Worm (Caenorhabditis elegans) whole organism, L4 larva: ENCODE results near the gene ndx-9.
A peak's percentile ranks its signal among the peaks of the same experiment; 100 is the strongest.

Experiments
- F37D6.2 ChIP-seq: sonication (generic microtip); optimal IDR thresholded peaks from 2 replicates; lab custom pipeline; 2016; ENCODE audit warnings: mild to moderate bottlenecking, missing genetic modification characterization, missing compliant biosample characterization
- F44E2.7 ChIP-seq: fragments of 200-800 bp; sonication (Bioruptor generic); IDR thresholded peaks from 2 replicates; pipeline ENCODE4 v2.1.2; 2022; ENCODE audit warnings: missing genetic modification characterization, missing compliant biosample characterization
- T20F7.1 ChIP-seq: fragments of 200-800 bp; sonication (Bioruptor generic); optimal IDR thresholded peaks from 2 replicates; lab custom pipeline; 2018; ENCODE audit warnings: mild to moderate bottlenecking, missing genetic modification characterization, missing compliant biosample characterization
- T26A8.4 ChIP-seq: fragments of 200-800 bp; sonication (Bioruptor generic); IDR thresholded peaks from 2 replicates; pipeline ENCODE4 v1.3.6; 2022; ENCODE audit warnings: missing genetic modification characterization, missing compliant biosample characterization
- Y75B8A.6 ChIP-seq: fragments of 200-800 bp; sonication (Bioruptor generic); IDR thresholded peaks from 2 replicates; pipeline ENCODE4 v1.3.6; 2022; ENCODE audit warnings: missing genetic modification reagents, missing genetic modification characterization, missing compliant biosample characterization
- ama-1 ChIP-seq: fragments of 150-350 bp; optimal IDR thresholded peaks from 2 replicates; lab custom pipeline; 2014; ENCODE audit warnings: inconsistent platforms, mixed read lengths
- arid-1 ChIP-seq: fragments of 200-800 bp; sonication (Bioruptor generic); conservative IDR thresholded peaks from 2 replicates; pipeline ENCODE4 v1.3.6; 2022; ENCODE audit warnings: missing genetic modification reagents, missing genetic modification characterization, missing compliant biosample characterization
- ceh-20 ChIP-seq: fragments of 200-800 bp; sonication (Bioruptor generic); IDR thresholded peaks from 2 replicates; pipeline ENCODE4 v1.3.6; 2022; ENCODE audit warnings: missing genetic modification reagents, missing genetic modification characterization, missing compliant biosample characterization
- ceh-32 ChIP-seq: sonication (generic microtip); optimal IDR thresholded peaks from 2 replicates; lab custom pipeline; 2016; ENCODE audit warnings: mild to moderate bottlenecking, missing genetic modification characterization, missing compliant biosample characterization; ENCODE audit not compliant: poor library complexity
- ceh-82 ChIP-seq: sonication (generic microtip); optimal IDR thresholded peaks from 2 replicates; lab custom pipeline; 2017; ENCODE audit warnings: missing biosample characterization, missing genetic modification characterization
- daf-16 ChIP-seq, 3 experiments: sonication (generic microtip); optimal IDR thresholded peaks; 2 replicates each; lab custom pipeline; 2016 to 2017; ENCODE audit warnings: missing genetic modification characterization in 3 of 3, missing genetic modification reagents in 3 of 3, mild to moderate bottlenecking in 2 of 3, missing compliant biosample characterization in 2 of 3, missing biosample characterization in 1 of 3, moderate library complexity in 1 of 3
- daf-19 ChIP-seq: fragments of 200-800 bp; sonication (Bioruptor generic); conservative IDR thresholded peaks from 2 replicates; pipeline ENCODE4 v1.3.6; 2022; ENCODE audit warnings: missing genetic modification characterization, missing compliant biosample characterization
- daf-8 ChIP-seq: fragments of 200-800 bp; sonication (Bioruptor generic); IDR thresholded peaks from 2 replicates; pipeline ENCODE4 v1.3.6; 2022; ENCODE audit warnings: missing genetic modification characterization, missing compliant biosample characterization
- dmd-8 ChIP-seq: fragments of 200-800 bp; sonication (Bioruptor generic); IDR thresholded peaks from 2 replicates; pipeline ENCODE4 v1.3.6; 2022; ENCODE audit warnings: missing genetic modification characterization, missing compliant biosample characterization
- dmd-9 ChIP-seq: fragments of 200-800 bp; sonication (Bioruptor generic); IDR thresholded peaks from 2 replicates; pipeline ENCODE4 v1.3.6; 2022; ENCODE audit warnings: missing genetic modification reagents, missing genetic modification characterization, missing compliant biosample characterization
- dve-1 ChIP-seq: sonication (generic microtip); optimal IDR thresholded peaks from 2 replicates; lab custom pipeline; 2017; ENCODE audit warnings: antibody characterized with exemption, mild to moderate bottlenecking, missing genetic modification characterization, missing compliant biosample characterization; ENCODE audit not compliant: insufficient read depth
- egl-27 ChIP-seq: sonication (generic microtip); optimal IDR thresholded peaks from 3 replicates; lab custom pipeline; 2017; ENCODE audit warnings: missing biosample characterization, missing genetic modification reagents, missing genetic modification characterization
- egl-43 ChIP-seq: fragments of 200-800 bp; sonication (Bioruptor generic); IDR thresholded peaks from 2 replicates; pipeline ENCODE4 v1.3.6; 2022; ENCODE audit warnings: missing genetic modification reagents, missing genetic modification characterization, missing compliant biosample characterization
- fkh-10 ChIP-seq: fragments of 150-350 bp; optimal IDR thresholded peaks from 2 replicates; lab custom pipeline; 2014; ENCODE audit warnings: missing biosample characterization, missing genetic modification reagents, missing genetic modification characterization
- gei-8 ChIP-seq: fragments of 200-800 bp; sonication (Bioruptor generic); optimal IDR thresholded peaks from 2 replicates; lab custom pipeline; 2018; ENCODE audit warnings: mild to moderate bottlenecking, missing genetic modification characterization, missing compliant biosample characterization
- hif-1 ChIP-seq, 2 experiments: sonication (generic microtip); optimal IDR thresholded peaks; 2 replicates each; lab custom pipeline; 2016 to 2017; ENCODE audit warnings: missing compliant biosample characterization in 2 of 2, missing genetic modification characterization in 2 of 2, missing genetic modification reagents in 2 of 2, missing genotype in 2 of 2, mild to moderate bottlenecking in 1 of 2
- hlh-11 ChIP-seq: fragments of 200-800 bp; sonication (Bioruptor generic); optimal IDR thresholded peaks from 2 replicates; lab custom pipeline; 2018; ENCODE audit warnings: mild to moderate bottlenecking, missing genetic modification characterization, missing compliant biosample characterization
- hlh-30 ChIP-seq: sonication (generic microtip); optimal IDR thresholded peaks from 2 replicates; lab custom pipeline; 2017; ENCODE audit warnings: antibody characterized with exemption, mild to moderate bottlenecking, missing genetic modification characterization, missing compliant biosample characterization; ENCODE audit not compliant: insufficient read depth
- lin-1 ChIP-seq: fragments of 200-800 bp; sonication (Bioruptor generic); IDR thresholded peaks from 2 replicates; pipeline ENCODE4 v1.3.6; 2022; ENCODE audit warnings: missing genetic modification reagents, missing genetic modification characterization, missing compliant biosample characterization
- lin-13 ChIP-seq: fragments of 150-350 bp; optimal IDR thresholded peaks from 2 replicates; lab custom pipeline; 2014; ENCODE audit warnings: missing biosample characterization, missing genetic modification reagents, missing genetic modification characterization
- lin-38 ChIP-seq: fragments of 200-800 bp; sonication (Bioruptor generic); IDR thresholded peaks from 2 replicates; pipeline ENCODE4 v1.3.6; 2022; ENCODE audit warnings: missing genetic modification reagents, missing genetic modification characterization, missing compliant biosample characterization
- lin-39 ChIP-seq: fragments of 150-350 bp; optimal IDR thresholded peaks from 2 replicates; lab custom pipeline; 2014; ENCODE audit warnings: missing biosample characterization, missing genetic modification reagents, missing genetic modification characterization
- madf-5 ChIP-seq, 2 experiments: fragments of 200-800 bp; sonication (Bioruptor generic); IDR thresholded peaks; 2 replicates each; pipeline ENCODE4 v1.3.6; 2022; ENCODE audit warnings: missing compliant biosample characterization in 2 of 2, missing genetic modification characterization in 2 of 2
- mxl-3 ChIP-seq: fragments of 200-800 bp; sonication (Bioruptor generic); optimal IDR thresholded peaks from 2 replicates; lab custom pipeline; 2018; ENCODE audit warnings: mild to moderate bottlenecking, missing genetic modification characterization, missing compliant biosample characterization
- nhr-10 ChIP-seq: fragments of 150-350 bp; optimal IDR thresholded peaks from 2 replicates; lab custom pipeline; 2014; ENCODE audit warnings: missing biosample characterization, missing genetic modification characterization
- nhr-111 ChIP-seq: fragments of 200-800 bp; sonication (Bioruptor generic); optimal IDR thresholded peaks from 2 replicates; lab custom pipeline; 2018; ENCODE audit warnings: mild to moderate bottlenecking, missing genetic modification characterization, missing compliant biosample characterization
- nhr-25 ChIP-seq: sonication (generic microtip); optimal IDR thresholded peaks from 2 replicates; lab custom pipeline; 2017; ENCODE audit warnings: missing genetic modification characterization, mild to moderate bottlenecking, missing compliant biosample characterization, antibody characterized with exemption, moderate library complexity, borderline replicate concordance; ENCODE audit not compliant: insufficient read depth
- nhr-28 ChIP-seq: fragments of 150-350 bp; optimal IDR thresholded peaks from 2 replicates; lab custom pipeline; 2014; ENCODE audit warnings: missing biosample characterization, missing genetic modification characterization
- nhr-41 ChIP-seq: fragments of 200-800 bp; sonication (Bioruptor generic); IDR thresholded peaks from 2 replicates; pipeline ENCODE4 v1.3.6; 2022; ENCODE audit warnings: missing genetic modification reagents, missing genetic modification characterization, missing compliant biosample characterization
- nhr-76 ChIP-seq: fragments of 150-350 bp; optimal IDR thresholded peaks from 2 replicates; lab custom pipeline; 2014; ENCODE audit warnings: missing biosample characterization, missing genetic modification characterization
- nhr-77 ChIP-seq: fragments of 150-350 bp; optimal IDR thresholded peaks from 2 replicates; lab custom pipeline; 2014; ENCODE audit warnings: missing biosample characterization, missing genetic modification characterization
- pha-4 ChIP-seq, 2 experiments: fragments of 150-350 bp in 1 of 2; fragments of 200-800 bp in 1 of 2; sonication (Bioruptor generic) in 1 of 2; IDR thresholded peaks in 1 of 2; optimal IDR thresholded peaks in 1 of 2; 2 replicates each; pipeline versions ENCODE4 v1.3.6 to Lab custom; 2014 to 2022; ENCODE audit warnings: missing genetic modification characterization in 2 of 2, missing genetic modification reagents in 2 of 2, missing biosample characterization in 1 of 2, missing compliant biosample characterization in 1 of 2
- php-3 ChIP-seq: fragments of 200-800 bp; sonication (Bioruptor generic); IDR thresholded peaks from 2 replicates; pipeline ENCODE4 v1.3.6; 2022; ENCODE audit warnings: missing genetic modification reagents, missing genetic modification characterization, missing compliant biosample characterization
- pqm-1 ChIP-seq: sonication (generic microtip); optimal IDR thresholded peaks from 2 replicates; lab custom pipeline; 2017; ENCODE audit warnings: missing biosample characterization, missing genetic modification characterization
- sdz-12 ChIP-seq: fragments of 200-800 bp; sonication (Bioruptor generic); optimal IDR thresholded peaks from 2 replicates; lab custom pipeline; 2018; ENCODE audit warnings: mild to moderate bottlenecking, missing genetic modification characterization, missing compliant biosample characterization
- snpc-4 ChIP-seq: fragments of 150-350 bp; optimal IDR thresholded peaks from 2 replicates; lab custom pipeline; 2014; ENCODE audit warnings: missing biosample characterization, missing genetic modification characterization
- tag-97 ChIP-seq: fragments of 200-800 bp; sonication (Bioruptor generic); IDR thresholded peaks from 2 replicates; pipeline ENCODE4 v1.3.6; 2022; ENCODE audit warnings: missing genetic modification characterization, missing compliant biosample characterization
- tra-1 ChIP-seq: fragments of 200-800 bp; sonication (Bioruptor generic); IDR thresholded peaks from 2 replicates; pipeline ENCODE4 v1.3.6; 2022; ENCODE audit warnings: missing genetic modification reagents, missing genetic modification characterization, missing compliant biosample characterization
- unc-62 ChIP-seq, 3 experiments: fragments of 150-350 bp in 1 of 3; sonication (generic microtip); optimal IDR thresholded peaks in 2 of 3; peaks in 1 of 3; 1 replicate in 1 of 3; 2 replicates in 2 of 3; lab custom pipeline; 2014 to 2017; ENCODE audit warnings: missing biosample characterization in 3 of 3, missing genetic modification characterization in 3 of 3, missing genetic modification reagents in 3 of 3, missing genotype in 1 of 3
- zag-1 ChIP-seq: fragments of 150-350 bp; optimal IDR thresholded peaks from 2 replicates; lab custom pipeline; 2014; ENCODE audit warnings: missing biosample characterization, missing genetic modification characterization
- zfp-2 ChIP-seq: sonication (generic microtip); optimal IDR thresholded peaks from 2 replicates; lab custom pipeline; 2016; ENCODE audit warnings: mild to moderate bottlenecking, missing genetic modification characterization, missing compliant biosample characterization
- zfp-3 ChIP-seq: fragments of 200-800 bp; sonication (Bioruptor generic); conservative IDR thresholded peaks from 2 replicates; pipeline ENCODE4 v1.3.6; 2022; ENCODE audit warnings: missing genetic modification reagents, missing genetic modification characterization, missing compliant biosample characterization

ndx-9 gene

DNA sequence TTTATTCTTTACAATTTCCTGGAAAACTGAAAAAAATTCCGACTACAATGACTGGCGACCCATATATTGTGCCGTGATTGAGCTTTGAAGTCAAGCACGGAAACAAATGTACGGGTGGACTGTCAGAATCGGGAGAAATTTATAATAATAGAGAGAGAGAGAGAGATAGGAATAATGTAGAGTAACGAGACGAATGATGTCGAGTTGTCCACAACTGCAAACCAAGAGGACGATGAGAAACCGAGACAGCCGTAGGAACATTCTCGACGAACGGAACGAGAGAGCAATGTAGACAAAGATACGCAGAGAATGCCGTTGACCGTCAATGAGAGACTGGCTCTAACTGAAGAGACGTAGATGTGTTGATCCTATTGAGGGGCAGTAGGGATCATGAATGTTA, 15.7 kb upstream of the ndx-9 start (continued):
- no peak for TF ChIP-seq F44E2.7
- TF ChIP-seq tag-97 (GFP tag; lab: Robert Waterston, UW) = no peak
- no peak for TF ChIP-seq nhr-10
- TF ChIP-seq nhr-25 (tag; lab: Kevin White, UChicago) = peak; percentile 75
- TF ChIP-seq pqm-1 (tag; lab: Kevin White, UChicago) = peak; percentile 41
- TF ChIP-seq gei-8 (GFP tag; lab: Kevin White, UChicago) = no peak
- TF ChIP-seq sdz-12 = no peak
- no peak for TF ChIP-seq ceh-32 (tag; lab: Kevin White, UChicago)
- no peak for TF ChIP-seq lin-39
- peak; percentile 53 to 55 for TF ChIP-seq daf-16 (GFP tag; optimal IDR thresholded peaks at IDR 0.05; lab: Kevin White, UChicago)
- TF ChIP-seq daf-16 (tag; optimal IDR thresholded peaks at IDR 0.05; lab: Kevin White, UChicago) = peak; percentile 85
- TF ChIP-seq snpc-4 (tag; lab: Kevin White, UChicago) = no peak
- TF ChIP-seq daf-19 (GFP tag; lab: Robert Waterston, UW) = no peak
- TF ChIP-seq zag-1 (tag; lab: Kevin White, UChicago) = peak; percentile 52
- TF ChIP-seq tra-1 (GFP tag; lab: Robert Waterston, UW) = 0 out of 2 replicates have a peak, but pooled peaks have one; percentile 39
- TF ChIP-seq madf-5 (GFP tag; IDR thresholded peaks at IDR 0.05; lab: Robert Waterston, UW) = no peak
- no peak for TF ChIP-seq dmd-8 (GFP tag; lab: Robert Waterston, UW)
- TF ChIP-seq daf-8 (GFP tag; lab: Robert Waterston, UW) = no peak
- peak; percentile 74 for TF ChIP-seq T26A8.4 (GFP tag; lab: Robert Waterston, UW)
- peak; percentile 71 for TF ChIP-seq T20F7.1 (GFP tag; lab: Kevin White, UChicago)

ce11 chrIV:11026648-11027047, 14.8 kb upstream of the ndx-9 start:
- TF ChIP-seq nhr-76 (tag; lab: Kevin White, UChicago) (no peak), nhr-25 (tag; lab: Kevin White, UChicago) (no peak), mxl-3 (GFP tag; lab: Kevin White, UChicago) (no peak), zfp-2 (tag; lab: Kevin White, UChicago) (no peak), nhr-28 (tag; lab: Kevin White, UChicago) (peak; percentile 18), Y75B8A.6 (GFP tag; lab: Robert Waterston, UW) (no peak), fkh-10 (GFP tag; lab: Kevin White, UChicago) (peak; percentile 32), hlh-11 (peak; percentile 19), daf-19 (GFP tag; lab: Robert Waterston, UW) (no peak), arid-1 (GFP tag; lab: Robert Waterston, UW) (no peak), nhr-77 (tag; lab: Kevin White, UChicago) (no peak), ceh-82 (tag; lab: Kevin White, UChicago) (no peak), egl-43 (GFP tag; lab: Robert Waterston, UW) (no peak), nhr-111 (GFP tag; lab: Kevin White, UChicago) (peak; percentile 19), unc-62 (GFP tag; optimal IDR thresholded peaks at IDR 0.05 in 1 of 2; lab: Kevin White, UChicago) (no peak), unc-62 (tag; optimal IDR thresholded peaks at IDR 0.05; lab: Kevin White, UChicago) (no peak), dve-1 (tag; lab: Kevin White, UChicago) (no peak), T26A8.4 (GFP tag; lab: Robert Waterston, UW) (peak; percentile 12; the same call in 1 of the 2 replicates), nhr-41 (GFP tag; lab: Robert Waterston, UW) (no peak), F44E2.7 (no peak), php-3 (no peak), lin-38 (GFP tag; lab: Robert Waterston, UW) (no peak), hif-1 (tag; optimal IDR thresholded peaks at IDR 0.05; lab: Kevin White, UChicago) (no peak), hlh-30 (tag; lab: Kevin White, UChicago) (no peak), egl-27 (tag; lab: Kevin White, UChicago) (no peak), ama-1 (lab: Kevin White, UChicago) (no peak), lin-1 (no peak), lin-39 (no peak), ceh-20 (GFP tag; lab: Robert Waterston, UW) (peak; percentile 7; the same call in 1 of the 2 replicates), zfp-3 (no peak), pha-4 (GFP tag; IDR thresholded peaks at IDR 0.05; lab: Robert Waterston, UW) (no peak), pha-4 (tag; optimal IDR thresholded peaks at IDR 0.05; lab: Kevin White, UChicago) (peak; percentile 10), F37D6.2 (tag; lab: Kevin White, UChicago) (no peak), dmd-9 (GFP tag; lab: Robert Waterston, UW) (no peak), lin-13 (GFP tag; lab: Kevin White, UChicago) (no peak)
